Fruit fly (Drosophila melanogaster) whole organism, wandering third instar larva: ENCODE results near the gene Hph.
A peak's percentile ranks its signal among the peaks of the same experiment; 100 is the strongest.

ENCODE experiments used
- Abd-B ChIP-seq: fragments of >200 bp; optimal IDR thresholded peaks from 2 replicates; lab custom pipeline; 2017; ENCODE audit warnings: missing biosample characterization, missing genetic modification characterization
- CG9705 ChIP-seq: fragments of 200-800 bp; sonication (Bioruptor generic); optimal IDR thresholded peaks from 2 replicates; lab custom pipeline; 2018; ENCODE audit warnings: missing biosample characterization, mild to moderate bottlenecking, missing genetic modification characterization
- CrebA ChIP-seq: fragments of 200-800 bp; sonication (Bioruptor generic); optimal IDR thresholded peaks from 2 replicates; lab custom pipeline; 2016; ENCODE audit warnings: missing biosample characterization, mild to moderate bottlenecking, missing genetic modification characterization, borderline replicate concordance
- Dfd ChIP-seq: fragments of >200 bp; optimal IDR thresholded peaks from 2 replicates; lab custom pipeline; 2017; ENCODE audit warnings: missing biosample characterization, missing genetic modification characterization
- Dif ChIP-seq: fragments of 200-275, 200-300 bp; sonication (Bioruptor generic); optimal IDR thresholded peaks from 2 replicates; lab custom pipeline; 2018; ENCODE audit warnings: missing biosample characterization, missing genetic modification characterization; ENCODE audit not compliant: partially characterized antibody
- GATAd ChIP-seq: sonication (Bioruptor generic); optimal IDR thresholded peaks from 2 replicates; lab custom pipeline; 2016; ENCODE audit warnings: missing biosample characterization, missing genetic modification characterization
- HLH106 ChIP-seq: fragments of 200-800 bp; optimal IDR thresholded peaks from 3 replicates; lab custom pipeline; 2019; ENCODE audit warnings: missing biosample characterization, mild to moderate bottlenecking, missing genetic modification characterization, moderate library complexity
- Hnf4 ChIP-seq: fragments of 200-800 bp; sonication (Bioruptor generic); optimal IDR thresholded peaks from 2 replicates; lab custom pipeline; 2016; ENCODE audit warnings: missing biosample characterization, mild to moderate bottlenecking, missing genetic modification characterization
- Hr78 ChIP-seq: fragments of >200 bp; optimal IDR thresholded peaks from 2 replicates; lab custom pipeline; 2017; ENCODE audit warnings: missing biosample characterization, missing genetic modification characterization
- Hr83 ChIP-seq: fragments of 200-300 bp; sonication (Bioruptor generic); optimal IDR thresholded peaks from 2 replicates; lab custom pipeline; 2016; ENCODE audit warnings: missing biosample characterization, mild to moderate bottlenecking, missing genetic modification characterization, moderate library complexity; ENCODE audit not compliant: poor library complexity, severe bottlenecking
- Mio ChIP-seq: sonication (Bioruptor generic); optimal IDR thresholded peaks from 2 replicates; lab custom pipeline; 2016; ENCODE audit warnings: missing biosample characterization, missing genetic modification characterization
- Myc ChIP-seq: fragments of >200 bp; optimal IDR thresholded peaks from 2 replicates; lab custom pipeline; 2017
- OdsH ChIP-seq: fragments of 200-800 bp; sonication (Bioruptor generic); optimal IDR thresholded peaks from 2 replicates; lab custom pipeline; 2016; ENCODE audit warnings: missing biosample characterization, mild to moderate bottlenecking, missing genetic modification characterization
- Rel ChIP-seq, 2 experiments: fragments of 200-800 bp; sonication (Bioruptor generic) in 1 of 2; optimal IDR thresholded peaks; 2 replicates in 1 of 2; 3 replicates in 1 of 2; lab custom pipeline; 2016 to 2019; ENCODE audit warnings: mild to moderate bottlenecking in 2 of 2, missing biosample characterization in 2 of 2, missing genetic modification characterization in 2 of 2, moderate library complexity in 1 of 2
- Sp1 ChIP-seq: fragments of 200-800 bp; sonication (Bioruptor generic); optimal IDR thresholded peaks from 3 replicates; lab custom pipeline; 2019; ENCODE audit warnings: missing biosample characterization, mild to moderate bottlenecking, missing genetic modification characterization, moderate library complexity
- Vsx2 ChIP-seq: fragments of 200-300, 225-300 bp; sonication (Bioruptor generic); optimal IDR thresholded peaks from 2 replicates; lab custom pipeline; 2018; ENCODE audit warnings: missing biosample characterization, missing genetic modification characterization; ENCODE audit not compliant: partially characterized antibody
- br ChIP-seq: fragments of 200-800 bp; sonication (Bioruptor generic); optimal IDR thresholded peaks from 2 replicates; lab custom pipeline; 2016; ENCODE audit warnings: missing biosample characterization, missing genetic modification characterization
- brk ChIP-seq: fragments of 200-800 bp; sonication (Bioruptor generic); optimal IDR thresholded peaks from 2 replicates; lab custom pipeline; 2016; ENCODE audit warnings: missing biosample characterization, mild to moderate bottlenecking, missing genetic modification characterization
- dl ChIP-seq, 2 experiments: fragments of 175-275, 200-275 bp in 1 of 2; fragments of 200-275 bp in 1 of 2; sonication (Bioruptor generic); optimal IDR thresholded peaks; lab custom pipeline; 2018; ENCODE audit warnings: mild to moderate bottlenecking in 2 of 2, missing biosample characterization in 2 of 2, missing genetic modification characterization in 2 of 2, moderate library complexity in 2 of 2; ENCODE audit not compliant: partially characterized antibody in 2 of 2, insufficient read depth in 1 of 2
- dmrt93B ChIP-seq: fragments of 200-800 bp; sonication (Bioruptor generic); optimal IDR thresholded peaks from 2 replicates; lab custom pipeline; 2018; ENCODE audit warnings: missing biosample characterization, mild to moderate bottlenecking, missing genetic modification characterization
- ey ChIP-seq: fragments of 200-800 bp; sonication (Bioruptor generic); optimal IDR thresholded peaks from 2 replicates; lab custom pipeline; 2016; ENCODE audit warnings: missing biosample characterization, missing genetic modification characterization
- foxo ChIP-seq, 2 experiments: fragments of 200-800 bp; sonication (Bioruptor generic); optimal IDR thresholded peaks; 2 replicates in 1 of 2; 3 replicates in 1 of 2; lab custom pipeline; 2016 to 2017; ENCODE audit warnings: missing biosample characterization in 2 of 2, missing genetic modification characterization in 2 of 2
- fru ChIP-seq: fragments of 200-800 bp; sonication (Bioruptor generic); optimal IDR thresholded peaks from 3 replicates; lab custom pipeline; 2016; ENCODE audit warnings: missing biosample characterization, mild to moderate bottlenecking, missing genetic modification characterization
- h ChIP-seq: fragments of 200-800 bp; sonication (Bioruptor generic); optimal IDR thresholded peaks from 3 replicates; lab custom pipeline; 2016; ENCODE audit warnings: missing biosample characterization, mild to moderate bottlenecking, missing genetic modification characterization
- lola ChIP-seq: fragments of >200 bp; optimal IDR thresholded peaks from 2 replicates; lab custom pipeline; 2017; ENCODE audit warnings: missing biosample characterization, missing genetic modification characterization
- psq ChIP-seq: fragments of 200-800 bp; sonication (Bioruptor generic); optimal IDR thresholded peaks from 3 replicates; lab custom pipeline; 2017; ENCODE audit warnings: missing biosample characterization, mild to moderate bottlenecking, missing genetic modification characterization, moderate library complexity
- rgr ChIP-seq: fragments of 200-800 bp; sonication (Bioruptor generic); optimal IDR thresholded peaks from 3 replicates; lab custom pipeline; 2016; ENCODE audit warnings: missing biosample characterization, mild to moderate bottlenecking, missing genetic modification characterization
- sage ChIP-seq: fragments of 200-800 bp; sonication (Bioruptor generic); optimal IDR thresholded peaks from 2 replicates; lab custom pipeline; 2016; ENCODE audit warnings: missing biosample characterization, mild to moderate bottlenecking, missing genetic modification characterization
- sv ChIP-seq: fragments of 200-800 bp; sonication (Bioruptor generic); optimal IDR thresholded peaks from 3 replicates; lab custom pipeline; 2016; ENCODE audit warnings: missing biosample characterization, missing genetic modification characterization
- tai ChIP-seq: sonication (Bioruptor generic); optimal IDR thresholded peaks from 2 replicates; lab custom pipeline; 2016; ENCODE audit warnings: missing biosample characterization, missing genetic modification characterization
- usp ChIP-seq: fragments of >200 bp; optimal IDR thresholded peaks from 2 replicates; lab custom pipeline; 2017; ENCODE audit warnings: missing biosample characterization, missing genetic modification characterization
- woc ChIP-seq: sonication (Bioruptor generic); optimal IDR thresholded peaks from 2 replicates; lab custom pipeline; 2016; ENCODE audit warnings: missing biosample characterization, mild to moderate bottlenecking, missing genetic modification characterization

Gene Hph

DNA sequence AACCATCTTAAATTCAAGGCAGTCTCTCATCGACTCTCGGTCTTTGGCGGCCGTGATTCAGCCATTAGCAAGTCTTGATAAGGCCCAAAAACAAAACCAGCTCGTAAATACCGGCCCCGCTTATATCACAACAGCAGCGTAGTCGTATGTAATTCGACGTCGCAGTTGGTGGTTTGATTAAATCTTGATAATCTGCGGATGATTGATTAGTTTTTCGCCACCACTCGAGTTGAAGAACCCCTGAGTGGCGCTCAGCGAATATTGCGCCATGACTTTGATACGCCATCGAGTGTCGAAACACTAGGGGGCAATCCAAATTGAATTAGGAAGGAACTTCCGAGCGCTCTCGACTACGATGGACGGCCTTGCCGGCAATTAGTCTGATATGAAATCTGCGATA is 21.8 kb downstream of the Hph start:
- TF ChIP-seq HLH106 (no peak), Mio (GFP tag; lab: Kevin White, UChicago) (no peak), dmrt93B (GFP tag; lab: Kevin White, UChicago) (no peak), tai (no peak), Rel (GFP tag; optimal IDR thresholded peaks at IDR 0.05; lab: Kevin White, UChicago) (no peak), Rel (tag; optimal IDR thresholded peaks at IDR 0.05; lab: Kevin White, UChicago) (no peak), Abd-B (GFP tag; lab: Kevin White, UChicago) (no peak), lola (GFP tag; lab: Kevin White, UChicago) (no peak)
- TF ChIP-seq, all 38 proteins: peak for 0

DNA sequence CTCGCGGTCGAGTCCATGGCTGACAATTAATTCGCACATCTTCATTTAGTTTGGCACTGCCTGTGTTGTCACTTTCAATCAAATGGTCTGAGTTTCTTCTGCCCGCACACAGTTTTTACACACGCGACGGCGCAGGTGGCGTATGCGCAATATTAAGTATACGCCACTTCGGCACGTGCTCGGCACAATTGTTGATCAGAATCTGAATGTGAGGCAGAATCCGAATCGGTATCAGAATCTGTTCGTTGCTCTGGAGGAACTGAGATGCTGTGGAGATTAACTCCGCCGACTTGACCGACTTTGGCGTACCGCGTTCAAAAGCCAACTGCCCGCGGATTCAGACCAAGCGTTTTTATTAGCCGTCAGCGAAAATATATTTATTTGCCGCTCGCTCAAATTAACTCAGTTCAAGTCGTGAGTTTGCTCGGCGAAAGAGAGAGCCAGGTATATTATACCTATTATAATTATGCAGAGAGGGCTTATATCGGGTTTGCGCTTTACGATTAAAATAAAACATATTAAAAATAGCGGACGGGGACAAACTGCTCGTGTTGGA is 22.9 kb downstream of the Hph start:
- TF ChIP-seq br (GFP tag; lab: Kevin White, UChicago) = no peak
- peak; percentile 22 for TF ChIP-seq h (GFP tag; lab: Kevin White, UChicago)

DNA sequence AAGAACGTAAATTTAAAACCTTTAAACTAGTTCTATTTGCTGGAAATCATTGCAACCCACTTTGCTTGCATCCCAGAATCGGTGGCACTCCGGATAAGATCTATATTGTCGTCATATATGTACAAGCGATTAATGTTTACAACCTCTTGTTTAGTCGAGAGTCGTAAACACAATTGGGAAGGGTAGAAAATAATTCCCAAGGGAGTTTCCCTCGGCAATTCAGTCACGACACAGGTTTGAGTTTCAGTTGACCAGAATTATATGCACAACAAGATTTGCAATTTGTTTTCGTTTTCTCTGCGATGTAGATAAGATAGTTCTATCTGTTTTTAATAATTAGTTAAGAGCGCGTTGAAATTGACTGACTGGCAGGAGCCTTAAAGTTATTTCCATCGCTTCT is 23.5 kb downstream of the Hph start:
- TF ChIP-seq Rel (GFP tag; optimal IDR thresholded peaks at IDR 0.05; lab: Kevin White, UChicago) (no peak), Rel (tag; optimal IDR thresholded peaks at IDR 0.05; lab: Kevin White, UChicago) (peak; percentile 66), dmrt93B (GFP tag; lab: Kevin White, UChicago) (no peak)

DNA sequence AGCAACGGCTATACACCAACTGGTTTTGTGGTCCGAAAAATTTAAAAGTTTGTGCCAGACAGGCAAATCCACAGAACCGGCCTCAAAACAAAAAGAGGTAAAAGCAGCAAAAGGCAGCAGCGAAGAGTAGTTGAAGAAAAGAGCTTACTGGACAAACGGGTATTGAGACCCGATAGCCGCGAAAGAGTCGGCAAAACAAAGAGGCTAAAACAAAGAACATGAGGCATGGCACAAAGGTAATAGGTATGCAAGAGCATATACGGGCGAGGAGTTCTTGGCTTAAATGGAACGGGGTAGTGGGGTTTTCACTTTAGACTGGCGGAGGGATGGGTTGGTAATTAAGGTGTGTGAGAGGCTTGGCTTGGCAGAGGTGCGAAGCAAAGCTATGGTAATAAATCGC is 24.3 kb downstream of the Hph start:
- TF ChIP-seq GATAd (GFP tag; lab: Kevin White, UChicago) (no peak), Sp1 (GFP tag; lab: Kevin White, UChicago) (peak; percentile 38), Hnf4 (peak; percentile 57), foxo (GFP tag; optimal IDR thresholded peaks at IDR 0.05; lab: Kevin White, UChicago) (peak in 1 of 2 experiments; percentile 56), dmrt93B (GFP tag; lab: Kevin White, UChicago) (no peak), Vsx2 (GFP tag; lab: Kevin White, UChicago) (peak; percentile 89), dl (GFP tag; optimal IDR thresholded peaks at IDR 0.05; lab: Kevin White, UChicago; ENCODE audit: insufficient read depth in 1 of 2, partially characterized antibody in 2 of 2) (peak; percentile 55 to 64), Mio (GFP tag; lab: Kevin White, UChicago) (peak; percentile 1), sage (GFP tag; lab: Kevin White, UChicago) (peak; percentile 53), br (GFP tag; lab: Kevin White, UChicago) (peak; percentile 12), sv (no peak), tai (no peak), h (GFP tag; lab: Kevin White, UChicago) (peak; percentile 56), fru (GFP tag; lab: Kevin White, UChicago) (peak; percentile 47), ey (GFP tag; lab: Kevin White, UChicago) (peak; percentile 53), CG9705 (GFP tag; lab: Kevin White, UChicago) (no peak), Dif (GFP tag; lab: Kevin White, UChicago) (peak; percentile 80), rgr (GFP tag; lab: Kevin White, UChicago) (peak; percentile 37), CrebA (peak; percentile 81), woc (GFP tag; lab: Kevin White, UChicago) (peak; percentile 74), psq (GFP tag; lab: Kevin White, UChicago) (peak; percentile 98), Myc (lab: Kevin White, UChicago) (no peak), Dfd (GFP tag; lab: Kevin White, UChicago) (no peak), HLH106 (peak; percentile 29), brk (GFP tag; lab: Kevin White, UChicago) (no peak), Rel (GFP tag; optimal IDR thresholded peaks at IDR 0.05; lab: Kevin White, UChicago) (no peak), Rel (tag; optimal IDR thresholded peaks at IDR 0.05; lab: Kevin White, UChicago) (peak; percentile 43), Hr78 (GFP tag; lab: Kevin White, UChicago) (no peak), Abd-B (GFP tag; lab: Kevin White, UChicago) (no peak), OdsH (peak; percentile 29), Hr83 (GFP tag; lab: Kevin White, UChicago) (peak; percentile 2), usp (no peak)
